Worm (Caenorhabditis elegans) whole organism, young adult: ENCODE data around the gene nhr-80.

ENCODE experiments used
- Y56A3A.18 ChIP-seq: fragments of 200-800 bp; sonication (Bioruptor generic); IDR thresholded peaks from 2 replicates; pipeline ENCODE4 v1.3.6; 2022; ENCODE audit warnings: missing genetic modification reagents, missing genetic modification characterization, missing compliant biosample characterization
- die-1 ChIP-seq: sonication (generic microtip); optimal IDR thresholded peaks from 2 replicates; lab custom pipeline; 2016; ENCODE audit warnings: missing genotype, mild to moderate bottlenecking, missing genetic modification characterization, missing compliant biosample characterization
- let-607 ChIP-seq, 2 experiments: fragments of 200-800 bp in 1 of 2; sonication (Bioruptor generic) in 1 of 2; sonication (generic microtip) in 1 of 2; optimal IDR thresholded peaks; 2 replicates each; lab custom pipeline; 2016 to 2018; ENCODE audit warnings: mild to moderate bottlenecking in 2 of 2, missing compliant biosample characterization in 2 of 2, missing genetic modification characterization in 2 of 2, moderate library complexity in 2 of 2, missing genotype in 1 of 2
- lin-26 ChIP-seq: fragments of 200-800 bp; sonication (Bioruptor generic); IDR thresholded peaks from 2 replicates; pipeline ENCODE4 v1.3.6; 2022; ENCODE audit warnings: missing genetic modification reagents, missing genetic modification characterization, missing compliant biosample characterization
- lin-35 ChIP-seq, 3 experiments: fragments of 150-350 bp in 2 of 3; sonication (generic microtip) in 1 of 3; optimal IDR thresholded peaks; 2 replicates each; lab custom pipeline; 2014 to 2018; ENCODE audit warnings: missing biosample characterization in 3 of 3, missing genetic modification characterization in 3 of 3, missing genetic modification reagents in 3 of 3
- tbx-9 ChIP-seq: sonication (generic microtip); optimal IDR thresholded peaks from 2 replicates; lab custom pipeline; 2016; ENCODE audit warnings: borderline replicate concordance, missing genetic modification characterization, inconsistent platforms, missing compliant biosample characterization
- tlf-1 ChIP-seq: fragments of 200-800 bp; sonication (Bioruptor generic); optimal IDR thresholded peaks from 2 replicates; lab custom pipeline; 2018; ENCODE audit warnings: mild to moderate bottlenecking, missing genetic modification characterization, missing compliant biosample characterization

DNA sequence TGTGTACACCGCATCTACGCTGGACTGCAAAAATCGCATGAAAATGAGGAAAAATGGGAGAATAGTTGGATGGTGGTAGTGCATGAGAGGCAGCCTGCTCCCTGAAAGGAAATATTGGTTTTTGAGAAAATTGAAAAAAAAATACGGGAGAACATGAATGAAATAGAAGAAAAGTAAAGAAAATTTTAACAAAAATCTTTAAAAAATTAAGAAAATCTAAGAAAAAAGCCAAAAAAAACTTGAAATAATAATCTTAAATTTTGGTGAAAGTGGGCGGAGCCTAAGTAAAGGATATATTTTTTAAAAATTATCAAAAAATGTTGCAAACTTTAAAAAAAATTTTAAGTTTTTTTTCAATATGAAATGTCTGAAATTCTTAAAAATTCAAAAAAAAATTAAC is 9.2 kb upstream of the nhr-80 start, which contains the start of gene H10E21.5:
- TF ChIP-seq die-1 (tag; lab: Kevin White, UChicago): no peak
- TF ChIP-seq let-607 (tag; optimal IDR thresholded peaks at IDR 0.05; lab: Kevin White, UChicago): no peak
- no peak for TF ChIP-seq tlf-1 (GFP tag; lab: Kevin White, UChicago)
- no peak for TF ChIP-seq lin-35 (GFP tag; optimal IDR thresholded peaks at IDR 0.05; lab: Kevin White, UChicago)
- no peak for TF ChIP-seq Y56A3A.18 (GFP tag; lab: Robert Waterston, UW)
- TF ChIP-seq tbx-9 (tag; lab: Kevin White, UChicago): no peak
- no peak for TF ChIP-seq lin-26 (GFP tag; lab: Robert Waterston, UW)
